Fruit fly (Drosophila melanogaster): ENCODE measurements around the gene Gas41.

Gas41 gene

dm6 chr2L:6971597-6972036 is 21.6 kb upstream of the Gas41 start, which contains the start of gene snRNP-U1-70K (continued):
- TF ChIP-seq klu (GFP tag; IDR thresholded peaks at IDR 0.05) (no peak), CG2875 (GFP tag; optimal IDR thresholded peaks at IDR 0.05) (no peak), CG8765 (GFP tag; IDR thresholded peaks at IDR 0.05) (no peak), Aef1 (GFP tag; IDR thresholded peaks at IDR 0.05) (no peak), CG18011 (GFP tag; optimal IDR thresholded peaks at IDR 0.05) (peak; percentile 98), CG8944 (GFP tag; optimal IDR thresholded peaks at IDR 0.05) (no peak), ro (GFP tag; IDR thresholded peaks at IDR 0.05) (no peak), grn (GFP tag; optimal IDR thresholded peaks at IDR 0.05) (no peak), croc (GFP tag; conservative IDR thresholded peaks at IDR 0.05) (no peak), CG6854 (GFP tag; optimal IDR thresholded peaks at IDR 0.05) (no peak), usp (GFP tag; optimal IDR thresholded peaks at IDR 0.05) (no peak), Lpt (GFP tag; optimal IDR thresholded peaks at IDR 0.05) (no peak), ci (GFP tag; IDR thresholded peaks at IDR 0.05) (peak; percentile 79), zfh2 (GFP tag; optimal IDR thresholded peaks at IDR 0.05) (peak; percentile 1), CG9797 (GFP tag; optimal IDR thresholded peaks at IDR 0.05) (peak; percentile 94), nom (GFP tag; optimal IDR thresholded peaks at IDR 0.05) (no peak), gcm2 (GFP tag; optimal IDR thresholded peaks at IDR 0.05) (no peak), grau (tag; optimal IDR thresholded peaks at IDR 0.05) (no peak), Meics (GFP tag; optimal IDR thresholded peaks at IDR 0.05) (no peak), az2 (GFP tag; optimal IDR thresholded peaks at IDR 0.05) (no peak), CG10274 (GFP tag; optimal IDR thresholded peaks at IDR 0.05) (no peak), Dad (GFP tag; optimal IDR thresholded peaks at IDR 0.05) (no peak), Dfd (GFP tag; optimal IDR thresholded peaks at IDR 0.05) (no peak), Dref (GFP tag; IDR thresholded peaks at IDR 0.05) (peak; percentile 40), pb (GFP tag; optimal IDR thresholded peaks at IDR 0.05) (no peak), CG17186 (GFP tag; optimal IDR thresholded peaks at IDR 0.05) (peak; percentile 1), nerfin-2 (GFP tag; IDR thresholded peaks at IDR 0.05; ENCODE audit: partially characterized antibody) (no peak), otp (GFP tag; IDR thresholded peaks at IDR 0.05) (no peak), Ravus (GFP tag; IDR thresholded peaks at IDR 0.05) (no peak), ara (GFP tag; IDR thresholded peaks at IDR 0.05) (no peak), bcd (GFP tag; optimal IDR thresholded peaks at IDR 0.05) (peak; percentile 14), gfzf (GFP tag; optimal IDR thresholded peaks at IDR 0.05) (peak; percentile 89), wek (GFP tag; optimal IDR thresholded peaks at IDR 0.05) (no peak), wor (GFP tag; IDR thresholded peaks at IDR 0.05) (no peak), gce (GFP tag; IDR thresholded peaks at IDR 0.05) (no peak), Nf-YB (GFP tag; optimal IDR thresholded peaks at IDR 0.05) (no peak), CG32767 (GFP tag; IDR thresholded peaks at IDR 0.05) (no peak), CG6689 (GFP tag; IDR thresholded peaks at IDR 0.05) (no peak), tio (GFP tag; optimal IDR thresholded peaks at IDR 0.05) (no peak), tin (GFP tag; optimal IDR thresholded peaks at IDR 0.05) (no peak), CG3163 (GFP tag; optimal IDR thresholded peaks at IDR 0.05) (no peak), tx (GFP tag; optimal IDR thresholded peaks at IDR 0.05) (no peak), CG10321 (GFP tag; IDR thresholded peaks at IDR 0.05) (peak; percentile 93), CG11085 (GFP tag; IDR thresholded peaks at IDR 0.05) (0 out of 2 replicates have a peak, but pooled peaks have one; percentile 13), Bteb2 (GFP tag; optimal IDR thresholded peaks at IDR 0.05) (no peak), ken (GFP tag; IDR thresholded peaks at IDR 0.05) (no peak), CoRest (tag; optimal IDR thresholded peaks at IDR 0.05) (peak; percentile 26), sens (GFP tag) (peak; percentile 77), cato (GFP tag; optimal IDR thresholded peaks at IDR 0.05; ENCODE audit: borderline replicate concordance) (no peak), mam (GFP tag; optimal IDR thresholded peaks at IDR 0.05) (no peak), CG4282 (GFP tag; optimal IDR thresholded peaks at IDR 0.05) (no peak), Atf6 (GFP tag; IDR thresholded peaks at IDR 0.05) (no peak), CG30020 (tag; optimal IDR thresholded peaks at IDR 0.05) (no peak), Bdp1 (GFP tag; optimal IDR thresholded peaks at IDR 0.05) (no peak)

Measured in whole organism, embryonic.